Worm (Caenorhabditis elegans) whole organism, L4/young adult: ENCODE measurements around the gene Y47D3A.34.

Experiments
- W03F9.2 ChIP-seq: fragments of 150-350 bp; optimal IDR thresholded peaks from 2 replicates; lab custom pipeline; 2014; ENCODE audit warnings: missing biosample characterization, missing genetic modification characterization
- dao-5 ChIP-seq: sonication (generic microtip); optimal IDR thresholded peaks from 2 replicates; lab custom pipeline; 2016; ENCODE audit warnings: missing genotype, missing genetic modification characterization, moderate library complexity, missing compliant biosample characterization
- him-1 ChIP-seq: sonication (generic microtip); optimal IDR thresholded peaks from 2 replicates; lab custom pipeline; 2016; ENCODE audit warnings: missing genotype, missing genetic modification reagents, missing genetic modification characterization, missing compliant biosample characterization

- TF ChIP-seq him-1 (tag; lab: Kevin White, UChicago): no peak
- no peak for TF ChIP-seq W03F9.2
- no peak for TF ChIP-seq dao-5 (tag; lab: Kevin White, UChicago)
Observed at ce11 chrIII:11268532-11268931, 33.9 kb upstream of the Y47D3A.34 start.
